Fruit fly (Drosophila melanogaster) whole organism, embryonic: ENCODE results near the gene ND-B17.

ENCODE experiments used
- Atf-2 ChIP-seq: fragments of 200-800 bp; sonication (Bioruptor generic); optimal IDR thresholded peaks from 2 replicates; lab custom pipeline; 2016; ENCODE audit warnings: missing biosample characterization, missing genetic modification characterization
- Bdp1 ChIP-seq: fragments of 200-800 bp; sonication (Bioruptor generic); optimal IDR thresholded peaks from 3 replicates; lab custom pipeline; 2016; ENCODE audit warnings: missing biosample characterization, missing genetic modification characterization
- CG12155 ChIP-seq: fragments of 200-800 bp; sonication (Bioruptor generic); optimal IDR thresholded peaks from 3 replicates; lab custom pipeline; 2016; ENCODE audit warnings: missing biosample characterization, missing genetic modification characterization
- CG12942 ChIP-seq: fragments of 200-800 bp; sonication (Bioruptor generic); optimal IDR thresholded peaks from 3 replicates; lab custom pipeline; 2016; ENCODE audit warnings: missing biosample characterization, missing genetic modification characterization
- CG15696 ChIP-seq: fragments of 200-800 bp; sonication (Bioruptor generic); optimal IDR thresholded peaks from 2 replicates; lab custom pipeline; 2019; ENCODE audit warnings: missing biosample characterization, mild to moderate bottlenecking, missing genetic modification characterization, moderate library complexity
- CG16863 ChIP-seq: fragments of 200-800 bp; sonication (Bioruptor generic); optimal IDR thresholded peaks from 3 replicates; lab custom pipeline; 2016; ENCODE audit warnings: missing biosample characterization, missing genetic modification characterization
- CG17568 ChIP-seq: fragments of 200-800 bp; sonication (Bioruptor generic); optimal IDR thresholded peaks from 2 replicates; lab custom pipeline; 2018; ENCODE audit warnings: missing biosample characterization, mild to moderate bottlenecking, missing genetic modification characterization, moderate library complexity
- CG18011 ChIP-seq: fragments of 200-800 bp; sonication (Bioruptor generic); optimal IDR thresholded peaks from 2 replicates; lab custom pipeline; 2017; ENCODE audit warnings: missing biosample characterization, missing genetic modification characterization, mild to moderate bottlenecking, moderate library complexity, missing genotype
- CG1832 ChIP-seq: fragments of 200-800 bp; sonication (Bioruptor generic); optimal IDR thresholded peaks from 2 replicates; lab custom pipeline; 2017; ENCODE audit warnings: missing biosample characterization, mild to moderate bottlenecking, missing genetic modification characterization, inconsistent platforms
- CG31224 ChIP-seq: fragments of 200-800 bp; sonication (Bioruptor generic); IDR thresholded peaks from 2 replicates; pipeline ENCODE4 v1.3.6; 2022; ENCODE audit warnings: missing biosample characterization, missing genetic modification characterization
- CG3995 ChIP-seq: fragments of 200-800 bp; sonication (Bioruptor generic); optimal IDR thresholded peaks from 3 replicates; lab custom pipeline; 2016; ENCODE audit warnings: missing biosample characterization, missing genetic modification characterization
- CG6791 ChIP-seq: fragments of 200-800 bp; sonication (Bioruptor generic); IDR thresholded peaks from 3 replicates; pipeline ENCODE4 v1.3.6; 2022; ENCODE audit warnings: missing biosample characterization, missing genetic modification characterization; ENCODE audit not compliant: partially characterized antibody
- CG7786 ChIP-seq: fragments of 200-800 bp; sonication (Bioruptor generic); optimal IDR thresholded peaks from 2 replicates; lab custom pipeline; 2016; ENCODE audit warnings: missing biosample characterization, missing genetic modification characterization
- CG8388 ChIP-seq: fragments of 200-800 bp; sonication (Bioruptor generic); optimal IDR thresholded peaks from 2 replicates; lab custom pipeline; 2019; ENCODE audit warnings: missing biosample characterization, mild to moderate bottlenecking, missing genetic modification characterization, moderate library complexity
- CG9609 ChIP-seq: fragments of 200-800 bp; sonication (Bioruptor generic); optimal IDR thresholded peaks from 3 replicates; lab custom pipeline; 2016; ENCODE audit warnings: missing biosample characterization, missing genetic modification characterization
- CkIIα-i1 ChIP-seq: fragments of 200-800 bp; sonication (Bioruptor generic); IDR thresholded peaks from 2 replicates; pipeline ENCODE4 v1.3.6; 2022; ENCODE audit warnings: missing biosample characterization, missing genetic modification characterization
- CoRest ChIP-seq: fragments of 200-800 bp; sonication (Bioruptor generic); optimal IDR thresholded peaks from 3 replicates; lab custom pipeline; 2018; ENCODE audit warnings: missing biosample characterization, mild to moderate bottlenecking, missing genetic modification characterization, moderate library complexity
- CrebB ChIP-seq: fragments of 200-800 bp; sonication (Bioruptor generic); optimal IDR thresholded peaks from 3 replicates; lab custom pipeline; 2018; ENCODE audit warnings: missing biosample characterization, mild to moderate bottlenecking, missing genetic modification characterization
- Dll ChIP-seq: fragments of 200-800 bp; sonication (Bioruptor generic); IDR thresholded peaks from 4 replicates; pipeline ENCODE4 v1.3.6; 2022; ENCODE audit warnings: missing biosample characterization, missing genetic modification characterization; ENCODE audit not compliant: partially characterized antibody
- Dp ChIP-seq: fragments of 200-800 bp; sonication (Bioruptor generic); optimal IDR thresholded peaks from 2 replicates; lab custom pipeline; 2018; ENCODE audit warnings: missing biosample characterization, mild to moderate bottlenecking, missing genetic modification characterization, moderate library complexity
- Dref ChIP-seq: fragments of 200-800 bp; sonication (Bioruptor generic); IDR thresholded peaks from 2 replicates; pipeline ENCODE4 v1.3.6; 2022; ENCODE audit warnings: missing biosample characterization, missing genetic modification characterization
- E2f1 ChIP-seq: fragments of 200-800 bp; sonication (Bioruptor generic); IDR thresholded peaks from 2 replicates; pipeline ENCODE4 v1.3.6; 2022; ENCODE audit warnings: missing biosample characterization, missing genetic modification characterization
- Med ChIP-seq: fragments of 200-800 bp; sonication (Bioruptor generic); peaks from one replicate; lab custom pipeline; 2016; ENCODE audit warnings: missing biosample characterization, missing genetic modification characterization, mild to moderate bottlenecking, inconsistent platforms, moderate library complexity
- NC2β ChIP-seq: fragments of 200-800 bp; sonication (Bioruptor generic); optimal IDR thresholded peaks from 2 replicates; lab custom pipeline; 2016; ENCODE audit warnings: missing biosample characterization, missing genetic modification characterization
- NFAT ChIP-seq: fragments of 200-800 bp; sonication (Bioruptor generic); IDR thresholded peaks from 2 replicates; pipeline ENCODE4 v1.3.6; 2022; ENCODE audit warnings: missing biosample characterization, missing genetic modification characterization
- Nf-YA ChIP-seq: fragments of 200-800 bp; sonication (Bioruptor generic); IDR thresholded peaks from 2 replicates; pipeline ENCODE4 v1.3.6; 2022; ENCODE audit warnings: missing biosample characterization, missing genetic modification characterization
- Ravus ChIP-seq: fragments of 200-800 bp; sonication (Bioruptor generic); IDR thresholded peaks from 2 replicates; pipeline ENCODE4 v1.3.6; 2022; ENCODE audit warnings: missing biosample characterization, missing genetic modification characterization
- Six4 ChIP-seq: fragments of 200-800 bp; sonication (Bioruptor generic); optimal IDR thresholded peaks from 2 replicates; lab custom pipeline; 2016; ENCODE audit warnings: missing biosample characterization, missing genetic modification characterization
- Xbp1 ChIP-seq: fragments of 200-800 bp; sonication (Bioruptor generic); optimal IDR thresholded peaks from 3 replicates; lab custom pipeline; 2016; ENCODE audit warnings: missing biosample characterization, mild to moderate bottlenecking, missing genetic modification characterization
- bab2 ChIP-seq: fragments of 200-800 bp; sonication (Bioruptor generic); optimal IDR thresholded peaks from 2 replicates; lab custom pipeline; 2016; ENCODE audit warnings: missing biosample characterization, missing genetic modification characterization
- da ChIP-seq: fragments of 200-800 bp; sonication (Bioruptor generic); optimal IDR thresholded peaks from 2 replicates; lab custom pipeline; 2016; ENCODE audit warnings: missing biosample characterization, missing genetic modification characterization
- dpn ChIP-seq, 2 experiments: fragments of 200-800 bp; sonication (Bioruptor generic); optimal IDR thresholded peaks; 3 replicates each; lab custom pipeline; 2016; ENCODE audit warnings: missing biosample characterization in 2 of 2, missing genetic modification characterization in 2 of 2
- fd64A ChIP-seq: fragments of 200-800 bp; sonication (Bioruptor generic); optimal IDR thresholded peaks from 3 replicates; lab custom pipeline; 2018; ENCODE audit warnings: missing biosample characterization, mild to moderate bottlenecking, missing genetic modification characterization
- ftz-f1 ChIP-seq: fragments of 200-800 bp; sonication (Bioruptor generic); optimal IDR thresholded peaks from 2 replicates; lab custom pipeline; 2016; ENCODE audit warnings: missing biosample characterization, missing genetic modification characterization
- gfzf ChIP-seq: fragments of 200-800 bp; sonication (Bioruptor generic); optimal IDR thresholded peaks from 2 replicates; lab custom pipeline; 2016; ENCODE audit warnings: missing biosample characterization, mild to moderate bottlenecking, missing genetic modification characterization, moderate library complexity
- inv ChIP-seq: fragments of 200-800 bp; sonication (Bioruptor generic); IDR thresholded peaks from 2 replicates; pipeline ENCODE4 v1.3.6; 2022; ENCODE audit warnings: missing biosample characterization, missing genetic modification characterization; ENCODE audit not compliant: partially characterized antibody
- jigr1 ChIP-seq: fragments of 200-800 bp; sonication (Bioruptor generic); IDR thresholded peaks from 3 replicates; pipeline ENCODE4 v1.3.6; 2022; ENCODE audit warnings: missing biosample characterization, missing genetic modification characterization
- lola ChIP-seq, 3 experiments: fragments of >200 bp in 2 of 3; fragments of 200-800 bp in 1 of 3; sonication (Bioruptor generic) in 1 of 3; optimal IDR thresholded peaks; 2 replicates each; lab custom pipeline; 2017 to 2019; ENCODE audit warnings: missing biosample characterization in 3 of 3, missing genetic modification characterization in 3 of 3, mild to moderate bottlenecking in 1 of 3, moderate library complexity in 1 of 3
- mam ChIP-seq: fragments of 200-800 bp; sonication (Bioruptor generic); optimal IDR thresholded peaks from 3 replicates; lab custom pipeline; 2016; ENCODE audit warnings: missing biosample characterization, missing genetic modification characterization
- mld ChIP-seq: fragments of 200-800 bp; sonication (Bioruptor generic); IDR thresholded peaks from 3 replicates; pipeline ENCODE4 v1.3.6; 2022; ENCODE audit warnings: missing biosample characterization, missing genetic modification characterization; ENCODE audit not compliant: partially characterized antibody
- org-1 ChIP-seq: fragments of 200-800 bp; sonication (Bioruptor generic); optimal IDR thresholded peaks from 2 replicates; lab custom pipeline; 2017; ENCODE audit warnings: missing biosample characterization, missing genetic modification characterization
- sens-2 ChIP-seq: fragments of 200-800 bp; sonication (Bioruptor generic); IDR thresholded peaks from 2 replicates; pipeline ENCODE4 v1.3.6; 2022; ENCODE audit warnings: missing biosample characterization, missing genetic modification characterization
- slou ChIP-seq: fragments of 200-800 bp; sonication (Bioruptor generic); optimal IDR thresholded peaks from 3 replicates; lab custom pipeline; 2016; ENCODE audit warnings: missing biosample characterization, missing genetic modification characterization
- sob ChIP-seq: fragments of 200-800 bp; sonication (Bioruptor generic); IDR thresholded peaks from 2 replicates; pipeline ENCODE4 v1.3.6; 2022; ENCODE audit warnings: missing biosample characterization, missing genetic modification characterization
- sqz ChIP-seq: fragments of 200-800 bp; sonication (Bioruptor generic); optimal IDR thresholded peaks from 3 replicates; lab custom pipeline; 2018; ENCODE audit warnings: missing biosample characterization, mild to moderate bottlenecking, missing genetic modification characterization
- ttk ChIP-seq: fragments of 200-800 bp; sonication (Bioruptor generic); IDR thresholded peaks from 2 replicates; pipeline ENCODE4 v2.1.2; 2022; ENCODE audit warnings: missing biosample characterization, missing genetic modification characterization
- tx ChIP-seq: fragments of 200-800 bp; sonication (Bioruptor generic); optimal IDR thresholded peaks from 2 replicates; lab custom pipeline; 2016; ENCODE audit warnings: missing biosample characterization, missing genetic modification characterization
- vfl ChIP-seq: fragments of 200-800 bp; sonication (Bioruptor generic); optimal IDR thresholded peaks from 2 replicates; lab custom pipeline; 2016; ENCODE audit warnings: missing biosample characterization, missing genetic modification characterization
- wdn ChIP-seq: fragments of 200-800 bp; sonication (Bioruptor generic); IDR thresholded peaks from 2 replicates; pipeline ENCODE4 v1.3.6; 2022; ENCODE audit warnings: missing biosample characterization, missing genetic modification characterization
- yki ChIP-seq: fragments of >200 bp; optimal IDR thresholded peaks from 3 replicates; lab custom pipeline; 2018

The ND-B17 gene

DNA sequence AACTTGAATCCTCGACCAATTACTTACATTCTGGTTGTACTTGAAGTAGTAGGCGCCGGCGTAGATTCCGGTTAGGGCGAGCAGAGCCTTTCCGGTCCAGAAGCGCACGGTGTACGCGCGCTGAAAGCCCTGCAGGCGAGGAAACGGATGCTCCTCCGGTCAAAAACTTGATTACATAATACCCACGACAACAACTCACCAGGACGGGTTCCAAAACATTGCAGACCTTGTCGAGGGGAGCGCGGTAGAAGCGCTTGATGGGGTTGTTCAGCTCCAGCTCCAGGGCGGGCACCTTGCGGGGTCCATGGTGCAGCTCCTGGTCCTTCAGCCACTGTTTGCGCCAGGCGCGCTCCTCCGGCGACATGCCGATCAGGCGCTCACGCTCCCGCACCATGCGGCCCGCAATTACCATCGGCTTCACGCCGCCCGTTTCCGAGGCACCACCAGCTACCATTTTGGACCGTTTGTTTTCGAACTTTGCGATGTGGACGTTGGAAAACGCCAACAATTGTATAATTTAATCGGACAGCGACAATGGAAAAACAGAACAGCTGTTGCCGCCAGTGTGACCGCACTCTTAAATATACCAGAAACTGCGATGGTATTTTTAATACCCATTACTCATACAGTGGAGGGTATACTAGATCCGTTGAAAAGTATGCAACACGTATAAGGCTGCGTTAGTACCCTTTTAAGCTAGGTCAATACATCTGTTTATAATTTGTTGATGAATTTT is at the start of gene ND-B17 (continued):
- TF ChIP-seq Dll (GFP tag; lab: Robert Waterston, UW), result peak; percentile 46; the same call in 1 of the 4 replicates
- TF ChIP-seq CG6791 (GFP tag; lab: Robert Waterston, UW), result peak; percentile 40; the same call in 2 of the 3 replicates
- no peak for TF ChIP-seq jigr1 (GFP tag; lab: Robert Waterston, UW)
- no peak for TF ChIP-seq inv
- TF ChIP-seq da, result peak; percentile 41
- TF ChIP-seq mam, result peak; percentile 76
- peak; percentile 72 for TF ChIP-seq NFAT
- TF ChIP-seq slou (GFP tag; lab: Kevin White, UChicago), result peak; percentile 28
- peak; percentile 56 for TF ChIP-seq bab2 (GFP tag; lab: Kevin White, UChicago)
- peak; percentile 18 for TF ChIP-seq Dp (GFP tag; lab: Kevin White, UChicago)
- TF ChIP-seq tx (GFP tag; lab: Kevin White, UChicago), result peak; percentile 54
- TF ChIP-seq Xbp1 (GFP tag; lab: Kevin White, UChicago), result peak; percentile 75
- peak; percentile 50 for TF ChIP-seq CG7786 (GFP tag; lab: Kevin White, UChicago)
- TF ChIP-seq Ravus, result no peak
- peak; percentile 43 for TF ChIP-seq Atf-2 (GFP tag; lab: Kevin White, UChicago)
- TF ChIP-seq Six4 (GFP tag; lab: Kevin White, UChicago), result peak; percentile 27
- peak; percentile 22 for TF ChIP-seq CG3995 (GFP tag; lab: Kevin White, UChicago)
- peak; percentile 57 for TF ChIP-seq CG16863 (GFP tag; lab: Kevin White, UChicago)
- no peak for TF ChIP-seq CG15696 (tag; lab: Kevin White, UChicago)
- TF ChIP-seq Nf-YA (GFP tag; lab: Robert Waterston, UW), result no peak
- peak; percentile 55 for TF ChIP-seq CG12942 (GFP tag; lab: Kevin White, UChicago)
- TF ChIP-seq lola (GFP tag; optimal IDR thresholded peaks at IDR 0.05; lab: Kevin White, UChicago), result peak in 1 of 3 experiments; percentile 20
- TF ChIP-seq dpn (GFP tag; optimal IDR thresholded peaks at IDR 0.05; lab: Kevin White, UChicago), result peak; percentile 26 to 69
- TF ChIP-seq CG12155 (GFP tag; lab: Kevin White, UChicago), result peak; percentile 21
- peak; percentile 63 for TF ChIP-seq ttk
- no peak for TF ChIP-seq yki
- no peak for TF ChIP-seq CG18011 (GFP tag; lab: Kevin White, UChicago)
- no peak for TF ChIP-seq org-1 (GFP tag; lab: Kevin White, UChicago)
- TF ChIP-seq gfzf (GFP tag; lab: Kevin White, UChicago), result peak; percentile 76
- TF ChIP-seq CG17568 (GFP tag; lab: Kevin White, UChicago), result no peak
- peak; percentile 88 for TF ChIP-seq Med (GFP tag; lab: Kevin White, UChicago)
- TF ChIP-seq NC2β (GFP tag; lab: Kevin White, UChicago), result peak; percentile 43
- TF ChIP-seq ftz-f1 (GFP tag; lab: Kevin White, UChicago), result no peak
- TF ChIP-seq CkIIα-i1 (GFP tag; lab: Robert Waterston, UW), result no peak
- 0 out of 2 replicates have a peak, but pooled peaks have one; percentile 11 for TF ChIP-seq wdn
- TF ChIP-seq CG1832, result no peak
- no peak for TF ChIP-seq sqz (GFP tag; lab: Kevin White, UChicago)
- TF ChIP-seq Dref (GFP tag; lab: Robert Waterston, UW), result peak; percentile 37; the same call in 1 of the 2 replicates
- TF ChIP-seq E2f1 (GFP tag; lab: Robert Waterston, UW), result peak; percentile 34
- TF ChIP-seq sens-2, result peak; percentile 35; the same call in 1 of the 2 replicates
- TF ChIP-seq Bdp1, result peak; percentile 6
- no peak for TF ChIP-seq CG8388 (GFP tag; lab: Kevin White, UChicago)
- peak; percentile 23 for TF ChIP-seq CrebB
- TF ChIP-seq fd64A (GFP tag; lab: Kevin White, UChicago), result no peak
- TF ChIP-seq CG9609 (GFP tag; lab: Kevin White, UChicago), result peak; percentile 29
- TF ChIP-seq CG31224 (GFP tag; lab: Robert Waterston, UW), result no peak
- peak; percentile 52 for TF ChIP-seq CoRest
- TF ChIP-seq sob (GFP tag; lab: Robert Waterston, UW), result peak; percentile 75
- no peak for TF ChIP-seq mld
- peak; percentile 18 for TF ChIP-seq vfl (GFP tag; lab: Kevin White, UChicago)
